Fruit fly (Drosophila melanogaster): Measurements from ENCODE around the gene mnb.
A peak's percentile ranks its signal among the peaks of the same experiment; 100 is the strongest.

The mnb gene

dm6 chrX:17850179-17850578, 36.8 kb downstream of the mnb start, which contains the start of the genes CG15814 and Spt7 (continued):
- TF ChIP-seq caup (GFP tag; optimal IDR thresholded peaks at IDR 0.05; ENCODE audit: severe bottlenecking) (peak; percentile 47), Myb (GFP tag; optimal IDR thresholded peaks at IDR 0.05) (peak; percentile 72), CG16779 (GFP tag; IDR thresholded peaks at IDR 0.05) (no peak), Fer1 (GFP tag; optimal IDR thresholded peaks at IDR 0.05) (peak; percentile 66), CG33213 (GFP tag; optimal IDR thresholded peaks at IDR 0.05) (peak; percentile 52), CG4328 (GFP tag; optimal IDR thresholded peaks at IDR 0.05) (peak; percentile 13), chif (GFP tag; optimal IDR thresholded peaks at IDR 0.05) (peak in 1 of 2 experiments; percentile 35), CG2116 (GFP tag; optimal IDR thresholded peaks at IDR 0.05) (peak; percentile 83), Nf-YB (GFP tag; optimal IDR thresholded peaks at IDR 0.05) (no peak), bcd (GFP tag; optimal IDR thresholded peaks at IDR 0.05) (peak; percentile 35), fru (optimal IDR thresholded peaks at IDR 0.05) (no peak), ftz-f1 (GFP tag; optimal IDR thresholded peaks at IDR 0.05) (peak; percentile 35), Bteb2 (GFP tag; optimal IDR thresholded peaks at IDR 0.05) (peak; percentile 4), unc-4 (GFP tag; IDR thresholded peaks at IDR 0.05; ENCODE audit: partially characterized antibody) (peak; percentile 87), Ets97D (GFP tag; optimal IDR thresholded peaks at IDR 0.05) (peak; percentile 47), sob (GFP tag; IDR thresholded peaks at IDR 0.05) (peak; percentile 54), slbo (GFP tag; IDR thresholded peaks at IDR 0.05) (0 out of 2 replicates have a peak, but pooled peaks have one; percentile 12), zen (tag; optimal IDR thresholded peaks at IDR 0.05) (no peak), CG11247 (GFP tag; IDR thresholded peaks at IDR 0.05) (0 out of 2 replicates have a peak, but pooled peaks have one; percentile 10), bab2 (GFP tag; optimal IDR thresholded peaks at IDR 0.05) (peak; percentile 44), CG9817 (tag; optimal IDR thresholded peaks at IDR 0.05) (peak; percentile 13), Pdp1 (GFP tag; optimal IDR thresholded peaks at IDR 0.05) (peak in 1 of 2 experiments; percentile 53), Meics (GFP tag; optimal IDR thresholded peaks at IDR 0.05) (peak; percentile 47), CG34422 (GFP tag; IDR thresholded peaks at IDR 0.05) (peak; percentile 61; the same call in 2 of the 3 replicates), CG5245 (GFP tag; optimal IDR thresholded peaks at IDR 0.05) (no peak), kni (GFP tag; optimal IDR thresholded peaks at IDR 0.05) (peak; percentile 42), Sry-δ (GFP tag; optimal IDR thresholded peaks at IDR 0.05) (peak; percentile 84), CG12299 (tag; optimal IDR thresholded peaks at IDR 0.05) (peak; percentile 4), cg (GFP tag; optimal IDR thresholded peaks at IDR 0.05) (peak; percentile 55), Trl (optimal IDR thresholded peaks at IDR 0.05) (no peak), Trl (GFP tag; optimal IDR thresholded peaks at IDR 0.05) (peak; percentile 51), MBD-R2 (GFP tag; IDR thresholded peaks at IDR 0.05) (peak; percentile 96), CG13287 (GFP tag; IDR thresholded peaks at IDR 0.05; ENCODE audit: partially characterized antibody) (peak; percentile 88), CG8388 (GFP tag; optimal IDR thresholded peaks at IDR 0.05) (no peak), Dad (GFP tag; optimal IDR thresholded peaks at IDR 0.05) (peak; percentile 11), Doc3 (GFP tag; IDR thresholded peaks at IDR 0.05; ENCODE audit: partially characterized antibody) (peak; percentile 63), sens-2 (GFP tag; IDR thresholded peaks at IDR 0.05) (no peak), dm (GFP tag; optimal IDR thresholded peaks at IDR 0.05) (peak; percentile 52), ATbp (GFP tag; optimal IDR thresholded peaks at IDR 0.05) (peak; percentile 19), CG12769 (tag; optimal IDR thresholded peaks at IDR 0.05) (no peak), CG3407 (GFP tag; optimal IDR thresholded peaks at IDR 0.05) (peak; percentile 43), nerfin-1 (tag; optimal IDR thresholded peaks at IDR 0.05) (peak; percentile 34), Dp (GFP tag; optimal IDR thresholded peaks at IDR 0.05) (peak; percentile 54), knrl (GFP tag; IDR thresholded peaks at IDR 0.05; ENCODE audit: partially characterized antibody) (peak; percentile 87), mirr (GFP tag; optimal IDR thresholded peaks at IDR 0.05) (peak; percentile 40), CG17186 (GFP tag; optimal IDR thresholded peaks at IDR 0.05) (peak; percentile 83), CG14860 (GFP tag; IDR thresholded peaks at IDR 0.05; ENCODE audit: partially characterized antibody) (peak; percentile 77), CG12155 (GFP tag; optimal IDR thresholded peaks at IDR 0.05) (no peak), CG15696 (tag; optimal IDR thresholded peaks at IDR 0.05) (peak; percentile 41), schlank (tag; optimal IDR thresholded peaks at IDR 0.05) (peak; percentile 37)

All from whole organism, embryonic.